Worm (Caenorhabditis elegans) whole organism, L3 larva: ENCODE data around the gene F13H6.5.

ENCODE experiments used
- R02D3.7 ChIP-seq: fragments of 150-350 bp; optimal IDR thresholded peaks from 2 replicates; lab custom pipeline; 2014; ENCODE audit warnings: missing biosample characterization, missing genetic modification characterization
- ZK546.5 ChIP-seq: sonication (generic microtip); optimal IDR thresholded peaks from 2 replicates; lab custom pipeline; 2017; ENCODE audit warnings: missing biosample characterization, missing genetic modification characterization
- aly-2 ChIP-seq: fragments of 150-350 bp; optimal IDR thresholded peaks from 2 replicates; lab custom pipeline; 2014; ENCODE audit warnings: missing biosample characterization, missing genetic modification characterization
- ceh-16 ChIP-seq: sonication (generic microtip); optimal IDR thresholded peaks from 2 replicates; lab custom pipeline; 2017; ENCODE audit warnings: missing biosample characterization, missing genetic modification characterization
- ceh-28 ChIP-seq: fragments of 150-350 bp; optimal IDR thresholded peaks from 2 replicates; lab custom pipeline; 2014; ENCODE audit warnings: missing biosample characterization, missing genetic modification reagents, missing genetic modification characterization
- ceh-82 ChIP-seq: fragments of 150-350 bp; optimal IDR thresholded peaks from 2 replicates; lab custom pipeline; 2014; ENCODE audit warnings: missing biosample characterization, missing genetic modification characterization
- ceh-9 ChIP-seq: sonication (generic microtip); optimal IDR thresholded peaks from 2 replicates; lab custom pipeline; 2018; ENCODE audit warnings: missing biosample characterization, missing genetic modification characterization
- daf-12 ChIP-seq: fragments of 150-350 bp; optimal IDR thresholded peaks from 2 replicates; lab custom pipeline; 2014; ENCODE audit warnings: missing biosample characterization, missing genetic modification reagents, missing genetic modification characterization
- elt-1 ChIP-seq: fragments of 150-350 bp; optimal IDR thresholded peaks from 2 replicates; lab custom pipeline; 2014; ENCODE audit warnings: missing biosample characterization, missing genetic modification characterization
- elt-2 ChIP-seq: sonication (generic microtip); optimal IDR thresholded peaks from 2 replicates; lab custom pipeline; 2016; ENCODE audit warnings: missing genetic modification reagents, mild to moderate bottlenecking, missing genetic modification characterization, missing compliant biosample characterization
- elt-3 ChIP-seq, 3 experiments: fragments of 150-350 bp in 1 of 3; sonication (generic microtip) in 2 of 3; optimal IDR thresholded peaks; 2 replicates in 2 of 3; 4 replicates in 1 of 3; lab custom pipeline; 2014 to 2017; ENCODE audit warnings: missing biosample characterization in 3 of 3, missing genetic modification characterization in 3 of 3
- eor-1 ChIP-seq, 2 experiments: fragments of 150-350 bp; optimal IDR thresholded peaks; 2 replicates each; lab custom pipeline; 2014 to 2018; ENCODE audit warnings: missing biosample characterization in 2 of 2, missing genetic modification characterization in 2 of 2
- fkh-10 ChIP-seq: sonication (generic microtip); optimal IDR thresholded peaks from 2 replicates; lab custom pipeline; 2017; ENCODE audit warnings: missing biosample characterization, missing genetic modification reagents, missing genetic modification characterization
- fkh-2 ChIP-seq: fragments of 150-350 bp; optimal IDR thresholded peaks from 2 replicates; lab custom pipeline; 2014; ENCODE audit warnings: missing biosample characterization, missing genetic modification reagents, missing genetic modification characterization
- fos-1 ChIP-seq: fragments of 150-350 bp; optimal IDR thresholded peaks from 2 replicates; lab custom pipeline; 2014; ENCODE audit warnings: missing biosample characterization, missing genetic modification characterization
- hmg-11 ChIP-seq: sonication (generic microtip); optimal IDR thresholded peaks from 2 replicates; lab custom pipeline; 2016; ENCODE audit warnings: missing genetic modification characterization, missing compliant biosample characterization
- jun-1 ChIP-seq: fragments of 150-350 bp; optimal IDR thresholded peaks from 2 replicates; lab custom pipeline; 2014; ENCODE audit warnings: missing biosample characterization, missing genetic modification reagents, missing genetic modification characterization
- lin-39 ChIP-seq: fragments of 150-350 bp; optimal IDR thresholded peaks from 2 replicates; lab custom pipeline; 2018; ENCODE audit warnings: missing biosample characterization, missing genetic modification reagents, missing genetic modification characterization
- lsy-12 ChIP-seq: sonication (generic microtip); optimal IDR thresholded peaks from 2 replicates; lab custom pipeline; 2016; ENCODE audit warnings: mild to moderate bottlenecking, missing genetic modification characterization, missing compliant biosample characterization
- mml-1 ChIP-seq: fragments of 150-350 bp; sonication (generic microtip); optimal IDR thresholded peaks from 3 replicates; lab custom pipeline; 2014; ENCODE audit warnings: missing biosample characterization, missing genetic modification characterization
- nfya-1 ChIP-seq: sonication (generic microtip); optimal IDR thresholded peaks from 2 replicates; lab custom pipeline; 2017; ENCODE audit warnings: missing genetic modification characterization, mild to moderate bottlenecking, missing compliant biosample characterization, antibody characterized with exemption, moderate library complexity; ENCODE audit not compliant: insufficient read depth
- nhr-11 ChIP-seq: fragments of 150-350 bp; optimal IDR thresholded peaks from 2 replicates; lab custom pipeline; 2014; ENCODE audit warnings: missing biosample characterization, missing genetic modification characterization
- nhr-12 ChIP-seq: fragments of 150-350 bp; optimal IDR thresholded peaks from 2 replicates; lab custom pipeline; 2014; ENCODE audit warnings: missing biosample characterization, missing genetic modification characterization
- nhr-23 ChIP-seq: fragments of 150-350 bp; optimal IDR thresholded peaks from 2 replicates; lab custom pipeline; 2014; ENCODE audit warnings: missing biosample characterization, missing genetic modification reagents, missing genetic modification characterization
- nhr-237 ChIP-seq: fragments of 150-350 bp; optimal IDR thresholded peaks from 2 replicates; lab custom pipeline; 2014; ENCODE audit warnings: missing biosample characterization, missing genetic modification characterization
- nhr-25 ChIP-seq: sonication (generic microtip); optimal IDR thresholded peaks from 2 replicates; lab custom pipeline; 2017; ENCODE audit warnings: missing biosample characterization, missing genetic modification characterization
- nhr-67 ChIP-seq: fragments of 150-350 bp; optimal IDR thresholded peaks from 2 replicates; lab custom pipeline; 2014; ENCODE audit warnings: missing biosample characterization, missing genetic modification characterization
- nhr-76 ChIP-seq: fragments of 150-350 bp; sonication (generic microtip); optimal IDR thresholded peaks from 5 replicates; lab custom pipeline; 2014; ENCODE audit warnings: missing biosample characterization, missing genetic modification characterization
- nhr-77 ChIP-seq: fragments of 150-350 bp; optimal IDR thresholded peaks from 2 replicates; lab custom pipeline; 2014; ENCODE audit warnings: missing biosample characterization, missing genetic modification characterization
- pha-4 ChIP-seq: fragments of 150-350 bp; optimal IDR thresholded peaks from 2 replicates; lab custom pipeline; 2014; ENCODE audit warnings: missing biosample characterization, missing genetic modification reagents, missing genetic modification characterization
- pqm-1 ChIP-seq: fragments of 150-350 bp; optimal IDR thresholded peaks from 2 replicates; lab custom pipeline; 2017; ENCODE audit warnings: missing biosample characterization, missing genetic modification characterization, inconsistent platforms
- sea-2 ChIP-seq: fragments of 150-350 bp; sonication (generic microtip); optimal IDR thresholded peaks from 4 replicates; lab custom pipeline; 2014; ENCODE audit warnings: missing biosample characterization, missing genetic modification reagents, missing genetic modification characterization
- skn-1 ChIP-seq: fragments of 150-350 bp; optimal IDR thresholded peaks from 2 replicates; lab custom pipeline; 2014; ENCODE audit warnings: missing biosample characterization, missing genetic modification characterization
- snpc-4 ChIP-seq: fragments of 150-350 bp; optimal IDR thresholded peaks from 2 replicates; lab custom pipeline; 2014; ENCODE audit warnings: missing biosample characterization, missing genetic modification characterization
- tbx-2 ChIP-seq: sonication (generic microtip); optimal IDR thresholded peaks from 2 replicates; lab custom pipeline; 2016; ENCODE audit warnings: mild to moderate bottlenecking, missing genetic modification characterization, missing compliant biosample characterization
- zag-1 ChIP-seq: fragments of 150-350 bp; optimal IDR thresholded peaks from 2 replicates; lab custom pipeline; 2014; ENCODE audit warnings: missing biosample characterization, missing genetic modification characterization
- ztf-4 ChIP-seq: fragments of 150-350 bp; optimal IDR thresholded peaks from 2 replicates; lab custom pipeline; 2014; ENCODE audit warnings: missing biosample characterization, missing genetic modification characterization

Gene F13H6.5

ce11 chrV:6374844-6375243, at the start of gene F13H6.5:
Gene F13H6.5, minus strand, starts transcription at chrV:6374944.
- TF ChIP-seq skn-1 (tag; lab: Kevin White, UChicago) (no peak), elt-2 (tag; lab: Kevin White, UChicago) (no peak), pqm-1 (no peak)

- no peak for TF ChIP-seq ztf-4
- peak; percentile 36 for TF ChIP-seq nhr-77 (tag; lab: Kevin White, UChicago)
- no peak for TF ChIP-seq lsy-12 (tag; lab: Kevin White, UChicago)
- no peak for TF ChIP-seq ZK546.5
- no peak for TF ChIP-seq ceh-28
- TF ChIP-seq aly-2 (tag; lab: Kevin White, UChicago) = no peak
- TF ChIP-seq elt-1 = no peak
Measured at ce11 chrV:6424055-6424454, 49.3 kb upstream of the F13H6.5 start, which contains the start of gene urb-1. Gene urb-1, minus strand, starts transcription at chrV:6424155.

DNA sequence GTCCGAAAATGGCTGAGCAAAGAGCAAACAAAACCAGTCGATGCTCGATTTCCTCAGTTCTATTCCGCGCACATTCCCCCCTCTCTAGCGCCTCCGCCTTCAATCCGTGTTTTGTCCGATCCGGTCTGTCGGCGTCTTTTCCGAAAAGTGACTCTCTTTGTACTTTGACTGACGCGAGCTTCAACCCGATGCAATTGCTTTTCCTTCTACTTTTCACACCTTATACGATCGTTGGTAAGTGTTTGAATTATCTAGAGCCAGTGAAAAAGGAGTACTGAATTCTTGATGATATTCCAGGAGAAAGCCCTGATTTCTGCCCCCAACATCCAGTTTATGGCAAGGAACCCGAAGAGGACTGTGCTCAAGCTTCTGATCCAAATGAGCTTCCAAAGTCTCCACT, 40.2 kb upstream of the F13H6.5 start, which contains the start of gene cht-6:
Gene cht-6 (plus strand): TSS at position 9 of the 400 bp plus-strand sequence.
- no peak for TF ChIP-seq ceh-82 (tag; lab: Kevin White, UChicago)
- TF ChIP-seq ceh-9 (tag; lab: Kevin White, UChicago) = no peak
- no peak for TF ChIP-seq elt-2 (tag; lab: Kevin White, UChicago)
- TF ChIP-seq fkh-10 (GFP tag; lab: Kevin White, UChicago) = no peak
- no peak for TF ChIP-seq nhr-76 (tag; lab: Kevin White, UChicago)
- no peak for TF ChIP-seq fkh-2 (tag; lab: Kevin White, UChicago)
- TF ChIP-seq lin-39 (tag; lab: Kevin White, UChicago) = no peak
- no peak for TF ChIP-seq pqm-1
- TF ChIP-seq skn-1 (tag; lab: Kevin White, UChicago) = no peak
- TF ChIP-seq, all 47 proteins: peak for 0

- TF ChIP-seq hmg-11 (tag; lab: Kevin White, UChicago) (no peak), fos-1 (tag; lab: Kevin White, UChicago) (no peak), pqm-1 (peak; percentile 37), fkh-10 (GFP tag; lab: Kevin White, UChicago) (no peak), nhr-77 (tag; lab: Kevin White, UChicago) (no peak), tbx-2 (tag; lab: Kevin White, UChicago) (no peak), zag-1 (tag; lab: Kevin White, UChicago) (no peak), elt-2 (tag; lab: Kevin White, UChicago) (peak; percentile 74), nhr-25 (tag; lab: Kevin White, UChicago) (no peak), ZK546.5 (no peak), nhr-11 (tag; lab: Kevin White, UChicago) (no peak), nhr-67 (tag; lab: Kevin White, UChicago) (no peak), nhr-23 (tag; lab: Kevin White, UChicago) (no peak), ceh-82 (tag; lab: Kevin White, UChicago) (no peak), lin-39 (tag; lab: Kevin White, UChicago) (no peak), lsy-12 (tag; lab: Kevin White, UChicago) (no peak)
Measured at ce11 chrV:6414469-6414868, 39.7 kb upstream of the F13H6.5 start.

ce11 chrV:6413057-6413456, 38.3 kb upstream of the F13H6.5 start:
- TF ChIP-seq ceh-16 (tag; lab: Kevin White, UChicago) (no peak), nfya-1 (tag; lab: Kevin White, UChicago) (peak; percentile 27), daf-12 (tag; lab: Kevin White, UChicago) (no peak), fos-1 (tag; lab: Kevin White, UChicago) (no peak), fkh-10 (GFP tag; lab: Kevin White, UChicago) (no peak), mml-1 (no peak), zag-1 (tag; lab: Kevin White, UChicago) (no peak), ceh-82 (tag; lab: Kevin White, UChicago) (no peak), nhr-77 (tag; lab: Kevin White, UChicago) (no peak), nhr-12 (no peak), sea-2 (GFP tag; lab: Kevin White, UChicago) (no peak), snpc-4 (tag; lab: Kevin White, UChicago) (no peak), eor-1 (tag; optimal IDR thresholded peaks at IDR 0.05; lab: Kevin White, UChicago) (no peak), R02D3.7 (tag; lab: Kevin White, UChicago) (no peak), elt-2 (tag; lab: Kevin White, UChicago) (peak; percentile 99), elt-3 (tag; optimal IDR thresholded peaks at IDR 0.05; lab: Kevin White, UChicago) (no peak), pqm-1 (peak; percentile 88), pha-4 (tag; lab: Kevin White, UChicago) (no peak), ZK546.5 (no peak), jun-1 (tag; lab: Kevin White, UChicago) (peak; percentile 67), nhr-237 (tag; lab: Kevin White, UChicago) (no peak), nhr-23 (tag; lab: Kevin White, UChicago) (no peak)
- TF ChIP-seq, all 47 proteins: peak for 4
